Worm (Caenorhabditis elegans): ENCODE measurements around the gene odr-8.

ce11 chrIV:6602376-6602775 lies 19.9 kb upstream of the odr-8 start, which contains the start of gene F15B10.3:
- TF ChIP-seq peb-1 (tag; optimal IDR thresholded peaks at IDR 0.05), result no peak
- no peak for TF ChIP-seq unc-62 (GFP tag; optimal IDR thresholded peaks at IDR 0.05)
- no peak for TF ChIP-seq ceh-16 (tag; optimal IDR thresholded peaks at IDR 0.05)
- no peak for TF ChIP-seq aly-2 (tag; optimal IDR thresholded peaks at IDR 0.05)

Measured in whole organism, L2 larva.